Worm (Caenorhabditis elegans): ENCODE measurements around the gene mcm-5.

Gene mcm-5

ce11 chrIII:4323120-4323519, 32.1 kb upstream of the mcm-5 start (continued):
- TF ChIP-seq rnt-1 (tag; optimal IDR thresholded peaks at IDR 0.05) (peak; percentile 60), pag-3 (tag; optimal IDR thresholded peaks at IDR 0.05; ENCODE audit: borderline replicate concordance, insufficient read depth) (no peak), swsn-7 (tag; optimal IDR thresholded peaks at IDR 0.05) (peak; percentile 40), snu-23 (GFP tag; optimal IDR thresholded peaks at IDR 0.05) (peak; percentile 31), hlh-4 (tag; optimal IDR thresholded peaks at IDR 0.05) (no peak), nhr-71 (tag; optimal IDR thresholded peaks at IDR 0.05) (peak; percentile 63), ets-5 (GFP tag; IDR thresholded peaks at IDR 0.05) (no peak), dsc-1 (tag; optimal IDR thresholded peaks at IDR 0.05) (peak; percentile 61), fkh-8 (tag; optimal IDR thresholded peaks at IDR 0.05) (peak; percentile 36)

ce11 chrIII:4321399-4321798, 30.3 kb upstream of the mcm-5 start, which contains the start of gene H38K22.7:
H38K22.7 (plus strand) TSS chrIII:4321699.
- TF ChIP-seq lin-14 (GFP tag; optimal IDR thresholded peaks at IDR 0.05): no peak
- no peak for TF ChIP-seq efl-3 (GFP tag; optimal IDR thresholded peaks at IDR 0.05)
- no peak for TF ChIP-seq pax-3 (tag; optimal IDR thresholded peaks at IDR 0.05)
- TF ChIP-seq ama-1 (optimal IDR thresholded peaks at IDR 0.05): no peak
- no peak for TF ChIP-seq tbx-2 (tag; optimal IDR thresholded peaks at IDR 0.05)
- TF ChIP-seq C16A3.4 (tag; optimal IDR thresholded peaks at IDR 0.05): no peak
- no peak for TF ChIP-seq zag-1 (tag; optimal IDR thresholded peaks at IDR 0.05)

DNA sequence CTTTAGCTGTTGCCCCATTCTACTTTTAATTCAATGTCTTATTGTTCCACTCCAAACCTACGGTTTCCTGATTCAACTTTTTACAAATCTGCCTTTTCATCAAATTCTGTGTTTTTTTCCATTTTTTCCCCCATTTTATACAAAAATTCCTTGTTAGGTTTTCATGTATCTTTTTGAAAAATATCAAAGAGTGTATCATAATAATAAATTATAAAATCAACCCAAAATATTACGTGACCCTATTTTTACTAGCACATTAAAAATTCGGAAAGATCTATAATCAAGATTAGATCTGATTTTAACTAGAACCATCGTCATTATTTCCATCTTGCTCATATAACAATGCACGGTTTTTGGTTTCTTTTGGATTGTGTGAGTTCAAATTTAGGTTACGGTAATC, 29.0 kb upstream of the mcm-5 start, which contains the start of gene H38K22.6:
TSS of gene H38K22.6 (plus strand) at position 301 of the 400 bp plus-strand sequence.
- TF ChIP-seq fkh-8 (tag; optimal IDR thresholded peaks at IDR 0.05) (no peak), efl-1 (optimal IDR thresholded peaks at IDR 0.05) (no peak), efl-1 (GFP tag; optimal IDR thresholded peaks at IDR 0.05 in 1 of 2) (peak in 1 of 2 experiments; percentile 48)

DNA sequence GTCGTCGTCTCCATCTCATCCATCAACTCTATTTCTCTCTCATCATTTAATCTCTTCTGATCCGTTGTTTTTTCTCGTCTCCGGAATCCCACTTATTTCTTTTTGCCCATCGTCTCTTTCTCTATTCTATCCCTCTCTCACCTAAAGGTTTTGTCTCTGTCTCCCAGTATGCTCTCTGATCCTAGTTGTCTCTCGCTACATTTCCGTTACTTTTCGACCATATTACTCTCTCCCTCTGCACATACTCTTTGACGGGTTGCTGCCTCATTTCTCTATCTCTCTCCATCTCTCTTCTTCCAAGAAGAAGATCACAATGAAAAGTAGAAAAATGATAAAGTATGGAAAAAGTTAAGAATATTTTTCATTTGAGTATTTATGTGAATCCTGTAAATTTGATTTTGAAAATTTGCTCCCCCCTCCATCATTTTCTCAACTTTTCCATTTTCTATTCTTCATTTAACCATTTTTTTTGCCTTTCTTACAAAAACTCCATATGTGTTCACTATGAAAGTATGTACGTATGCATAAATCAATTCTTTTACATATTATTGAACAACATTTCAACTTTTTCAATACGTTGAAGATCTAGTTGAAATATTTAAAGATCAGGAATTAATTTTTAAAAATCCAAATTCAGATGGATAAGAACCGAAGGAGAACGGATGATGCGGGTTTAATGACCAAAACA, 26.1 kb upstream of the mcm-5 start, which contains the start of gene tag-131:
TSS of gene tag-131 (plus strand) at position 638 of the 688 bp plus-strand sequence.
- TF ChIP-seq mab-9 (GFP tag; IDR thresholded peaks at IDR 0.05): no peak
- no peak for TF ChIP-seq tlp-1 (tag; optimal IDR thresholded peaks at IDR 0.05)
- no peak for TF ChIP-seq egl-13 (tag; optimal IDR thresholded peaks at IDR 0.05)
- TF ChIP-seq nhr-77 (tag; optimal IDR thresholded peaks at IDR 0.05): no peak
- TF ChIP-seq nhr-28 (tag; optimal IDR thresholded peaks at IDR 0.05): no peak
- no peak for TF ChIP-seq nhr-90 (tag; optimal IDR thresholded peaks at IDR 0.05; ENCODE audit: poor library complexity)
- TF ChIP-seq irx-1 (tag; optimal IDR thresholded peaks at IDR 0.05): no peak
- TF ChIP-seq snpc-4 (tag; optimal IDR thresholded peaks at IDR 0.05): no peak
- TF ChIP-seq tbx-2 (tag; optimal IDR thresholded peaks at IDR 0.05): peak; percentile 22
- TF ChIP-seq nhr-19 (GFP tag; conservative IDR thresholded peaks at IDR 0.05): peak; percentile 43
- TF ChIP-seq lin-35 (GFP tag; optimal IDR thresholded peaks at IDR 0.05): peak; percentile 17 to 36
- no peak for TF ChIP-seq ceh-63 (GFP tag; optimal IDR thresholded peaks at IDR 0.05)
- TF ChIP-seq fos-1 (tag; optimal IDR thresholded peaks at IDR 0.05): no peak
- TF ChIP-seq nhr-11 (tag; optimal IDR thresholded peaks at IDR 0.05): peak; percentile 41
- peak; percentile 8 for TF ChIP-seq lin-39 (tag; optimal IDR thresholded peaks at IDR 0.05)
- TF ChIP-seq mdl-1 (tag; optimal IDR thresholded peaks at IDR 0.05): peak in 1 of 2 experiments; percentile 26
- peak; percentile 13 for TF ChIP-seq mep-1 (tag; optimal IDR thresholded peaks at IDR 0.05)
- no peak for TF ChIP-seq Y116A8C.19 (tag; optimal IDR thresholded peaks at IDR 0.05; ENCODE audit: borderline replicate concordance)
- TF ChIP-seq elt-2 (tag; optimal IDR thresholded peaks at IDR 0.05): no peak
- no peak for TF ChIP-seq ztf-4 (tag; optimal IDR thresholded peaks at IDR 0.05)
- TF ChIP-seq ceh-8 (GFP tag; optimal IDR thresholded peaks at IDR 0.05): no peak
- TF ChIP-seq nhr-84 (tag; optimal IDR thresholded peaks at IDR 0.05): no peak
- peak; percentile 80 for TF ChIP-seq nhr-71 (tag; optimal IDR thresholded peaks at IDR 0.05)
- no peak for TF ChIP-seq lin-13 (GFP tag; optimal IDR thresholded peaks at IDR 0.05)
- no peak for TF ChIP-seq hpl-2 (GFP tag; optimal IDR thresholded peaks at IDR 0.05)
- TF ChIP-seq unc-30 (tag; optimal IDR thresholded peaks at IDR 0.05): no peak
- no peak for TF ChIP-seq sptf-1 (tag; optimal IDR thresholded peaks at IDR 0.05)
- no peak for TF ChIP-seq ceh-90 (tag; optimal IDR thresholded peaks at IDR 0.05)
- no peak for TF ChIP-seq aly-2 (tag; optimal IDR thresholded peaks at IDR 0.05)
- TF ChIP-seq ama-1 (optimal IDR thresholded peaks at IDR 0.05): no peak
- TF ChIP-seq hlh-4 (tag; optimal IDR thresholded peaks at IDR 0.05): no peak
- no peak for TF ChIP-seq ceh-88 (GFP tag; IDR thresholded peaks at IDR 0.05)
- no peak for TF ChIP-seq pax-3 (tag; optimal IDR thresholded peaks at IDR 0.05)
- TF ChIP-seq sup-37 (GFP tag; optimal IDR thresholded peaks at IDR 0.05): no peak
